Worm (Caenorhabditis elegans) whole organism, young adult: ENCODE data around the gene C35A5.3.
A peak's percentile ranks its signal among the peaks of the same experiment; 100 is the strongest.

Source experiments
- B0261.1 ChIP-seq: sonication (generic microtip); optimal IDR thresholded peaks from 2 replicates; lab custom pipeline; 2016; ENCODE audit warnings: mild to moderate bottlenecking, missing genetic modification characterization, moderate library complexity, missing compliant biosample characterization
- D2030.7 ChIP-seq: fragments of 200-800 bp; sonication (Bioruptor generic); IDR thresholded peaks from 2 replicates; pipeline ENCODE4 v1.3.6; 2022; ENCODE audit warnings: missing genetic modification reagents, missing genetic modification characterization, missing compliant biosample characterization
- F10E7.11 ChIP-seq: sonication (generic microtip); optimal IDR thresholded peaks from 2 replicates; lab custom pipeline; 2017; ENCODE audit warnings: mild to moderate bottlenecking, missing genetic modification characterization, moderate library complexity, missing compliant biosample characterization
- F23B12.7 ChIP-seq: sonication (generic microtip); optimal IDR thresholded peaks from 2 replicates; lab custom pipeline; 2017; ENCODE audit warnings: missing genetic modification characterization, mild to moderate bottlenecking, missing compliant biosample characterization, antibody characterized with exemption, moderate library complexity; ENCODE audit not compliant: insufficient read depth
- F33H1.4 ChIP-seq: fragments of 200-800 bp; sonication (Bioruptor generic); IDR thresholded peaks from 2 replicates; pipeline ENCODE4 v1.3.6; 2022; ENCODE audit warnings: missing genetic modification reagents, missing genetic modification characterization, missing compliant biosample characterization
- F55B11.4 ChIP-seq: sonication (generic microtip); optimal IDR thresholded peaks from 2 replicates; lab custom pipeline; 2016; ENCODE audit warnings: missing compliant biosample characterization, missing genetic modification characterization, borderline replicate concordance; ENCODE audit not compliant: insufficient read depth
- Y53G8AR.9 ChIP-seq: fragments of 200-800 bp; sonication (Bioruptor generic); conservative IDR thresholded peaks from 2 replicates; pipeline ENCODE4 v1.3.6; 2022; ENCODE audit warnings: missing genetic modification reagents, missing genetic modification characterization, missing compliant biosample characterization
- Y56A3A.18 ChIP-seq: fragments of 200-800 bp; sonication (Bioruptor generic); IDR thresholded peaks from 2 replicates; pipeline ENCODE4 v1.3.6; 2022; ENCODE audit warnings: missing genetic modification reagents, missing genetic modification characterization, missing compliant biosample characterization
- ZK185.1 ChIP-seq: sonication (generic microtip); optimal IDR thresholded peaks from 2 replicates; lab custom pipeline; 2016; ENCODE audit warnings: mild to moderate bottlenecking, missing genetic modification characterization, missing compliant biosample characterization; ENCODE audit not compliant: poor library complexity, severe bottlenecking
- aptf-3 ChIP-seq: fragments of 200-800 bp; sonication (Bioruptor generic); IDR thresholded peaks from 2 replicates; pipeline ENCODE4 v1.3.6; 2022; ENCODE audit warnings: missing genetic modification characterization, missing compliant biosample characterization
- athp-1 ChIP-seq: sonication (generic microtip); optimal IDR thresholded peaks from 2 replicates; lab custom pipeline; 2017; ENCODE audit warnings: mild to moderate bottlenecking, missing genetic modification characterization, missing compliant biosample characterization
- bed-2 ChIP-seq: fragments of 200-800 bp; sonication (Bioruptor generic); IDR thresholded peaks from 2 replicates; pipeline ENCODE4 v1.3.6; 2022; ENCODE audit warnings: missing genetic modification reagents, missing genetic modification characterization, missing compliant biosample characterization
- ccch-3 ChIP-seq: fragments of 200-800 bp; sonication (Bioruptor generic); optimal IDR thresholded peaks from 2 replicates; lab custom pipeline; 2018; ENCODE audit warnings: mild to moderate bottlenecking, missing genetic modification characterization, missing compliant biosample characterization
- cebp-2 ChIP-seq: fragments of 200-800 bp; sonication (Bioruptor generic); IDR thresholded peaks from 2 replicates; pipeline ENCODE4 v1.3.6; 2022; ENCODE audit warnings: missing genetic modification characterization, missing compliant biosample characterization
- ceh-100 ChIP-seq: fragments of 200-800 bp; sonication (Bioruptor generic); IDR thresholded peaks from 2 replicates; pipeline ENCODE4 v1.3.6; 2022; ENCODE audit warnings: missing genetic modification reagents, missing genetic modification characterization, missing compliant biosample characterization
- ceh-58 ChIP-seq: fragments of 200-800 bp; sonication (Bioruptor generic); IDR thresholded peaks from 2 replicates; pipeline ENCODE4 v1.3.6; 2022; ENCODE audit warnings: missing genetic modification characterization, missing compliant biosample characterization
- ceh-91 ChIP-seq: fragments of 200-800 bp; sonication (Bioruptor generic); IDR thresholded peaks from 2 replicates; pipeline ENCODE4 v1.3.6; 2022; ENCODE audit warnings: missing genetic modification reagents, missing genetic modification characterization, missing compliant biosample characterization
- die-1 ChIP-seq: sonication (generic microtip); optimal IDR thresholded peaks from 2 replicates; lab custom pipeline; 2016; ENCODE audit warnings: missing genotype, mild to moderate bottlenecking, missing genetic modification characterization, missing compliant biosample characterization
- dox-1 ChIP-seq: fragments of 200-800 bp; sonication (Bioruptor generic); IDR thresholded peaks from 2 replicates; pipeline ENCODE4 v1.3.6; 2022; ENCODE audit warnings: missing genetic modification reagents, missing genetic modification characterization, missing compliant biosample characterization
- efl-1 ChIP-seq: fragments of 150-350 bp; optimal IDR thresholded peaks from 2 replicates; lab custom pipeline; 2014; ENCODE audit warnings: missing biosample characterization, missing genetic modification reagents, missing genetic modification characterization
- egl-44 ChIP-seq: fragments of 200-800 bp; sonication (Bioruptor generic); IDR thresholded peaks from 2 replicates; pipeline ENCODE4 v1.3.6; 2022; ENCODE audit warnings: missing genetic modification reagents, missing genetic modification characterization, missing compliant biosample characterization
- fkh-3 ChIP-seq: sonication (generic microtip); optimal IDR thresholded peaks from 2 replicates; lab custom pipeline; 2016; ENCODE audit warnings: mild to moderate bottlenecking, missing genetic modification characterization, missing compliant biosample characterization
- gei-17 ChIP-seq: fragments of 200-800 bp; sonication (Bioruptor generic); optimal IDR thresholded peaks from 2 replicates; lab custom pipeline; 2018; ENCODE audit warnings: mild to moderate bottlenecking, missing genetic modification characterization, missing compliant biosample characterization
- him-1 ChIP-seq: sonication (generic microtip); optimal IDR thresholded peaks from 2 replicates; lab custom pipeline; 2016; ENCODE audit warnings: missing genotype, missing genetic modification reagents, missing genetic modification characterization, missing compliant biosample characterization
- hlh-26 ChIP-seq: fragments of 200-800 bp; sonication (Bioruptor generic); conservative IDR thresholded peaks from 2 replicates; pipeline ENCODE4 v1.3.6; 2022; ENCODE audit warnings: missing genetic modification reagents, missing genetic modification characterization, missing compliant biosample characterization
- lin-35 ChIP-seq, 3 experiments: fragments of 150-350 bp in 2 of 3; sonication (generic microtip) in 1 of 3; optimal IDR thresholded peaks; 2 replicates each; lab custom pipeline; 2014 to 2018; ENCODE audit warnings: missing biosample characterization in 3 of 3, missing genetic modification characterization in 3 of 3, missing genetic modification reagents in 3 of 3
- lir-1 ChIP-seq: fragments of 200-800 bp; sonication (Bioruptor generic); conservative IDR thresholded peaks from 2 replicates; pipeline ENCODE4 v1.3.6; 2022; ENCODE audit warnings: missing genetic modification reagents, missing genetic modification characterization, missing compliant biosample characterization
- lsy-27 ChIP-seq: sonication (generic microtip); optimal IDR thresholded peaks from 2 replicates; lab custom pipeline; 2017; ENCODE audit warnings: missing genetic modification characterization, mild to moderate bottlenecking, missing compliant biosample characterization, antibody characterized with exemption, missing genotype, borderline replicate concordance; ENCODE audit not compliant: insufficient read depth
- madf-8 ChIP-seq: fragments of 200-800 bp; sonication (Bioruptor generic); conservative IDR thresholded peaks from 2 replicates; pipeline ENCODE4 v1.3.6; 2022; ENCODE audit warnings: missing genetic modification reagents, missing genetic modification characterization, missing compliant biosample characterization
- mcd-1 ChIP-seq: fragments of 200-800 bp; sonication (Bioruptor generic); IDR thresholded peaks from 2 replicates; pipeline ENCODE4 v1.3.6; 2022; ENCODE audit warnings: missing genetic modification reagents, missing genetic modification characterization, missing compliant biosample characterization
- mel-28 ChIP-seq: sonication (generic microtip); optimal IDR thresholded peaks from 2 replicates; lab custom pipeline; 2016; ENCODE audit warnings: borderline replicate concordance, mild to moderate bottlenecking, missing genetic modification characterization, missing compliant biosample characterization
- mes-4 ChIP-seq: sonication (generic microtip); optimal IDR thresholded peaks from 2 replicates; lab custom pipeline; 2016; ENCODE audit warnings: missing genotype, missing genetic modification characterization, missing compliant biosample characterization
- mxl-1 ChIP-seq: sonication (generic microtip); optimal IDR thresholded peaks from 2 replicates; lab custom pipeline; 2016; ENCODE audit warnings: missing genetic modification characterization, missing compliant biosample characterization
- nfya-1 ChIP-seq: sonication (generic microtip); optimal IDR thresholded peaks from 2 replicates; lab custom pipeline; 2017; ENCODE audit warnings: antibody characterized with exemption, missing compliant biosample characterization, missing genetic modification characterization, borderline replicate concordance; ENCODE audit not compliant: insufficient read depth
- nhr-27 ChIP-seq: fragments of 200-800 bp; sonication (Bioruptor generic); optimal IDR thresholded peaks from 2 replicates; lab custom pipeline; 2018; ENCODE audit warnings: mild to moderate bottlenecking, missing genetic modification characterization, moderate library complexity, missing compliant biosample characterization
- repo-1 ChIP-seq: sonication (generic microtip); optimal IDR thresholded peaks from 2 replicates; lab custom pipeline; 2017; ENCODE audit warnings: mild to moderate bottlenecking, missing genetic modification characterization, missing compliant biosample characterization
- sea-2 ChIP-seq: fragments of 200-800 bp; sonication (Bioruptor generic); IDR thresholded peaks from 2 replicates; pipeline ENCODE4 v1.3.6; 2022; ENCODE audit warnings: missing genetic modification characterization, missing compliant biosample characterization
- snpc-1.1 ChIP-seq: sonication (generic microtip); optimal IDR thresholded peaks from 2 replicates; lab custom pipeline; 2017; ENCODE audit warnings: missing genetic modification characterization, mild to moderate bottlenecking, missing compliant biosample characterization, antibody characterized with exemption, moderate library complexity, missing genotype, missing genetic modification reagents; ENCODE audit not compliant: insufficient read depth
- snpc-1.3 ChIP-seq: sonication (generic microtip); optimal IDR thresholded peaks from 2 replicates; lab custom pipeline; 2017; ENCODE audit warnings: missing genetic modification characterization, mild to moderate bottlenecking, missing compliant biosample characterization, antibody characterized with exemption, moderate library complexity, missing genotype, missing genetic modification reagents; ENCODE audit not compliant: insufficient read depth
- snpc-4 ChIP-seq, 5 experiments: fragments of 150-350 bp in 1 of 5; sonication (generic microtip) in 4 of 5; optimal IDR thresholded peaks; 2 replicates each; lab custom pipeline; 2014 to 2018; ENCODE audit warnings: missing genetic modification characterization in 5 of 5, missing biosample characterization in 3 of 5, antibody characterized with exemption in 2 of 5, mild to moderate bottlenecking in 2 of 5, missing compliant biosample characterization in 2 of 5, missing genotype in 2 of 5, moderate library complexity in 2 of 5, missing genetic modification reagents in 1 of 5
- sptf-2 ChIP-seq: fragments of 200-800 bp; sonication (Bioruptor generic); optimal IDR thresholded peaks from 2 replicates; lab custom pipeline; 2018; ENCODE audit warnings: mild to moderate bottlenecking, missing genetic modification characterization, missing compliant biosample characterization
- tbx-9 ChIP-seq: sonication (generic microtip); optimal IDR thresholded peaks from 2 replicates; lab custom pipeline; 2016; ENCODE audit warnings: borderline replicate concordance, missing genetic modification characterization, inconsistent platforms, missing compliant biosample characterization
- ztf-22 ChIP-seq: fragments of 200-800 bp; sonication (Bioruptor generic); optimal IDR thresholded peaks from 2 replicates; lab custom pipeline; 2018; ENCODE audit warnings: mild to moderate bottlenecking, missing genetic modification characterization, moderate library complexity, missing compliant biosample characterization

The C35A5.3 gene

DNA sequence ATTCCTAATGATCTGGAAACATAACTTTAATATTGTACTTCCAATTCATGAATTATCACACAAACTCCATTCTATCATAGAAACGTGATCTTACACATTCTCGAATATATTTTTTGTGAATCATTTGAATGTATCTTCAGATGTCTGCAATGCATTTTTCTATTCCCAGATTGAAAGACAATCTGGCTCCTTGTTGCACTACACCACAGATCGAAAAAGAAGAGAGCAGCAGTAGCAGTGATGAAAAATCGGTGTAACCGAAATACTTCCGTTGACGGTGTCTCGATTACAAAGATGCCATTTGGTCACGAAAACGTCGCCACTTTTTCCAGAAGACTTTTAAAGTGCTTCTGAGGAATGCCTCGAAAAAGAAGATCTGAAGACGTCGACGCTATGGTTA lies 38.8 kb upstream of the C35A5.3 start, which contains the start of gene degt-1:
TSS of gene degt-1 (plus strand) at position 301 of the 400 bp plus-strand sequence.
- TF ChIP-seq madf-8 (GFP tag; lab: Robert Waterston, UW), result no peak
- no peak for TF ChIP-seq F55B11.4
- no peak for TF ChIP-seq nfya-1 (tag; lab: Kevin White, UChicago)
- no peak for TF ChIP-seq hlh-26 (GFP tag; lab: Robert Waterston, UW)
- TF ChIP-seq mcd-1 (GFP tag; lab: Robert Waterston, UW), result no peak
- TF ChIP-seq sea-2 (GFP tag; lab: Robert Waterston, UW), result no peak
- no peak for TF ChIP-seq mel-28
- no peak for TF ChIP-seq bed-2 (GFP tag; lab: Robert Waterston, UW)
- no peak for TF ChIP-seq F23B12.7 (tag; lab: Kevin White, UChicago)
- TF ChIP-seq Y56A3A.18 (GFP tag; lab: Robert Waterston, UW), result no peak
- TF ChIP-seq gei-17 (GFP tag; lab: Kevin White, UChicago), result no peak

DNA sequence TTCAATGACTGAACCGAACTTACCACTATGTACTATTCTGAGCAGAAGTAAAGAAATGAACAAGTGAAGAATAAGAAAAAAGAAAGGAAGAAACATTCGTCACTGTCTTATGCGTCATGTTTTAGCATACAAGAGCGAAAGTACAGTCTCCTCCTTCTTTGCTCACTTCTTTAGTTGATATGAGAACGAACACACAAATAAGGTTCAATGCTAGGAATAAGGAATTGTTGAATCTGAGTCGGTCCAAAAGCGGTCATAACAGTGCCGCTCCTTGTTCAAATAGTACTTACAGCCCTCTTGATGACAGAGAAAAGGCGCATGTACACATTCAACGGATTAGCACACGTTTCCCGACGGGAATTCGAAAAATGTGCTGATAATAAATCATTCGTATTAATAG lies 37.9 kb upstream of the C35A5.3 start, which contains the start of gene F25D1.8:
TSS of gene F25D1.8 (plus strand) at position 301 of the 400 bp plus-strand sequence.
- TF ChIP-seq ceh-91 (GFP tag; lab: Robert Waterston, UW), result no peak
- no peak for TF ChIP-seq fkh-3 (tag; lab: Kevin White, UChicago)
- TF ChIP-seq tbx-9 (tag; lab: Kevin White, UChicago), result no peak
- TF ChIP-seq Y56A3A.18 (GFP tag; lab: Robert Waterston, UW), result no peak
- no peak for TF ChIP-seq B0261.1 (tag; lab: Kevin White, UChicago)
- no peak for TF ChIP-seq lsy-27
- no peak for TF ChIP-seq D2030.7 (GFP tag; lab: Robert Waterston, UW)
- TF ChIP-seq egl-44 (GFP tag; lab: Robert Waterston, UW), result no peak
- no peak for TF ChIP-seq die-1 (tag; lab: Kevin White, UChicago)
- no peak for TF ChIP-seq mes-4
- no peak for TF ChIP-seq ztf-22 (GFP tag; lab: Kevin White, UChicago)
- TF ChIP-seq, all 124 proteins: peak for 0

DNA sequence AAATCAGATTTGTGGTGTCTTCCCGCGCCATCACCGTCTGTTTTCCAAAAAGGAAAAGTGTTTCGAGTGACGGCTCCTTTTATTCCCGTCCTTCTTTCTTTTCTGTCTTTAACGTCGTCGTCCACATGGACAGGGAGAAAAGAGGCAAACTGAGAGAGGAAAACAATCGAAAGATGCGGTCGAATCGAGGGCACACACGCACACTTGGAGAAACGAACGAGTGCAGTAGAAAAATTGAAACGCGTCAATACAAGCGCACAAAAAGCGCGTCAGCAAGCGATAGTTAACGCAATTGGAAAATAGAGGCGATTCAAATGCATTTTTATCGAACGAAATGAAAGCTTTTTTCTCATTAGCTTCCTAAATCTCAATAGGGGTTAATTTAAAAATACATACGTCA lies 35.6 kb upstream of the C35A5.3 start:
- TF ChIP-seq F23B12.7 (tag; lab: Kevin White, UChicago) (peak; percentile 51), dox-1 (GFP tag; lab: Robert Waterston, UW) (peak; percentile 86), snpc-4 (GFP tag; optimal IDR thresholded peaks at IDR 0.05; lab: Kevin White, UChicago) (no peak), snpc-4 (tag; optimal IDR thresholded peaks at IDR 0.05; lab: Kevin White, UChicago) (peak in 2 of 4 experiments; percentile 63 to 77), lir-1 (GFP tag; lab: Robert Waterston, UW) (no peak), aptf-3 (GFP tag; lab: Robert Waterston, UW) (no peak), repo-1 (tag; lab: Kevin White, UChicago) (peak; percentile 64), F10E7.11 (no peak), ccch-3 (no peak), ceh-100 (GFP tag; lab: Robert Waterston, UW) (0 out of 2 replicates have a peak, but pooled peaks have one; percentile 62), athp-1 (tag; lab: Kevin White, UChicago) (peak; percentile 23), sptf-2 (GFP tag; lab: Kevin White, UChicago) (no peak), him-1 (tag; lab: Kevin White, UChicago) (no peak), lin-35 (GFP tag; optimal IDR thresholded peaks at IDR 0.05; lab: Kevin White, UChicago) (peak in 2 of 3 experiments; percentile 54 to 93), snpc-1.3 (tag; lab: Kevin White, UChicago) (no peak), nhr-27 (tag; lab: Kevin White, UChicago) (no peak), ceh-58 (no peak), nfya-1 (tag; lab: Kevin White, UChicago) (no peak), efl-1 (GFP tag; lab: Kevin White, UChicago) (peak; percentile 63), ZK185.1 (tag; lab: Kevin White, UChicago) (peak; percentile 88), F33H1.4 (0 out of 2 replicates have a peak, but pooled peaks have one; percentile 40), Y53G8AR.9 (GFP tag; lab: Robert Waterston, UW) (peak; percentile 81), cebp-2 (GFP tag; lab: Robert Waterston, UW) (no peak), mxl-1 (tag; lab: Kevin White, UChicago) (no peak), snpc-1.1 (tag; lab: Kevin White, UChicago) (no peak), lsy-27 (no peak)
